Worm (Caenorhabditis elegans) whole organism, mixed stage, embryonic: ENCODE measurements around the gene npax-3.

Source experiments
- ces-1 ChIP-seq: fragments of 150-350 bp; optimal IDR thresholded peaks from 2 replicates; lab custom pipeline; 2014; ENCODE audit warnings: missing biosample characterization, missing genetic modification reagents, missing genetic modification characterization
- elt-3 ChIP-seq: fragments of 150-350 bp; optimal IDR thresholded peaks from 2 replicates; lab custom pipeline; 2014; ENCODE audit warnings: missing biosample characterization, missing genetic modification characterization
- lin-13 ChIP-seq: fragments of 150-350 bp; optimal IDR thresholded peaks from 2 replicates; lab custom pipeline; 2014; ENCODE audit warnings: missing biosample characterization, missing genetic modification characterization
- lsy-2 ChIP-seq: fragments of 150-350 bp; optimal IDR thresholded peaks from 2 replicates; lab custom pipeline; 2014; ENCODE audit warnings: missing biosample characterization, missing genetic modification characterization
- mep-1 ChIP-seq: fragments of 150-350 bp; optimal IDR thresholded peaks from 2 replicates; lab custom pipeline; 2017; ENCODE audit warnings: missing biosample characterization, missing genetic modification reagents, missing genetic modification characterization, inconsistent platforms
- nhr-28 ChIP-seq: fragments of 150-350 bp; optimal IDR thresholded peaks from 2 replicates; lab custom pipeline; 2014; ENCODE audit warnings: missing biosample characterization, missing genetic modification characterization
- nhr-76 ChIP-seq: sonication (generic microtip); optimal IDR thresholded peaks from 2 replicates; lab custom pipeline; 2017; ENCODE audit warnings: missing biosample characterization, missing genetic modification characterization
- pha-4 ChIP-seq: fragments of 150-350 bp; optimal IDR thresholded peaks from 2 replicates; lab custom pipeline; 2018; ENCODE audit warnings: missing biosample characterization, missing genetic modification reagents, missing genetic modification characterization
- sptf-1 ChIP-seq: sonication (generic microtip); optimal IDR thresholded peaks from 2 replicates; lab custom pipeline; 2017; ENCODE audit warnings: mild to moderate bottlenecking, missing genetic modification characterization, moderate library complexity, missing compliant biosample characterization
- unc-39 ChIP-seq: fragments of 150-350 bp; optimal IDR thresholded peaks from 2 replicates; lab custom pipeline; 2014; ENCODE audit warnings: missing biosample characterization, missing genetic modification characterization
- unc-62 ChIP-seq: fragments of 150-350 bp; optimal IDR thresholded peaks from 2 replicates; lab custom pipeline; 2014; ENCODE audit warnings: missing biosample characterization, missing genetic modification reagents, missing genetic modification characterization

ce11 chrIV:10777600-10777999 is 50.3 kb downstream of the npax-3 start:
- TF ChIP-seq unc-39 (tag; lab: Kevin White, UChicago) (no peak), elt-3 (no peak), nhr-28 (tag; lab: Kevin White, UChicago) (no peak), mep-1 (tag; lab: Kevin White, UChicago) (no peak), nhr-76 (tag; lab: Kevin White, UChicago) (no peak), lsy-2 (tag; lab: Kevin White, UChicago) (no peak), sptf-1 (tag; lab: Kevin White, UChicago) (no peak), unc-62 (no peak), pha-4 (tag; lab: Kevin White, UChicago) (no peak), ces-1 (GFP tag; lab: Kevin White, UChicago) (no peak), lin-13 (tag; lab: Kevin White, UChicago) (no peak)
